Worm (Caenorhabditis elegans) whole organism, midembryonic: ENCODE results near the gene C33G3.6.

ENCODE experiments used
- T22C8.4 ChIP-seq: fragments of 200-800 bp; sonication (Bioruptor generic); IDR thresholded peaks from 2 replicates; pipeline ENCODE4 v1.3.6; 2022; ENCODE audit warnings: missing genetic modification characterization, missing compliant biosample characterization
- cog-1 ChIP-seq: sonication (generic microtip); optimal IDR thresholded peaks from 2 replicates; lab custom pipeline; 2016; ENCODE audit warnings: missing genetic modification characterization, missing compliant biosample characterization
- flt-1 ChIP-seq: fragments of 200-800 bp; sonication (Bioruptor generic); IDR thresholded peaks from 2 replicates; pipeline ENCODE4 v1.3.6; 2022; ENCODE audit warnings: missing genetic modification characterization, missing compliant biosample characterization
- klf-2 ChIP-seq: fragments of 200-800 bp; sonication (Bioruptor generic); conservative IDR thresholded peaks from 2 replicates; pipeline ENCODE4 v1.3.6; 2022; ENCODE audit warnings: missing genetic modification reagents, missing genetic modification characterization, missing compliant biosample characterization
- med-1 ChIP-seq: sonication (generic microtip); optimal IDR thresholded peaks from 2 replicates; lab custom pipeline; 2017; ENCODE audit warnings: missing genetic modification characterization, mild to moderate bottlenecking, missing compliant biosample characterization, antibody characterized with exemption, missing genetic modification reagents; ENCODE audit not compliant: insufficient read depth
- ref-1 ChIP-seq: fragments of 200-800 bp; sonication (Bioruptor generic); conservative IDR thresholded peaks from 2 replicates; pipeline ENCODE4 v1.3.6; 2022; ENCODE audit warnings: missing genetic modification reagents, missing genetic modification characterization, missing compliant biosample characterization
- tab-1 ChIP-seq: fragments of 200-800 bp; sonication (Bioruptor generic); IDR thresholded peaks from 2 replicates; pipeline ENCODE4 v1.3.6; 2022; ENCODE audit warnings: missing genetic modification characterization, missing compliant biosample characterization
- ztf-23 ChIP-seq: fragments of 200-800 bp; sonication (Bioruptor generic); IDR thresholded peaks from 2 replicates; pipeline ENCODE4 v1.3.6; 2022; ENCODE audit warnings: missing genetic modification reagents, missing genetic modification characterization, missing compliant biosample characterization
- ztf-29 ChIP-seq: fragments of 200-800 bp; sonication (Bioruptor generic); IDR thresholded peaks from 2 replicates; pipeline ENCODE4 v1.3.6; 2022; ENCODE audit warnings: missing genetic modification reagents, missing genetic modification characterization, missing compliant biosample characterization

Gene C33G3.6

ce11 chrX:14030524-14030923 is 53.6 kb downstream of the C33G3.6 start:
- TF ChIP-seq tab-1 (GFP tag; lab: Robert Waterston, UW) (no peak), cog-1 (tag; lab: Kevin White, UChicago) (no peak), ztf-23 (GFP tag; lab: Robert Waterston, UW) (no peak), T22C8.4 (no peak), med-1 (GFP tag; lab: Kevin White, UChicago) (no peak), ref-1 (GFP tag; lab: Robert Waterston, UW) (no peak), flt-1 (GFP tag; lab: Robert Waterston, UW) (no peak), ztf-29 (GFP tag; lab: Robert Waterston, UW) (no peak), klf-2 (GFP tag; lab: Robert Waterston, UW) (no peak)

DNA sequence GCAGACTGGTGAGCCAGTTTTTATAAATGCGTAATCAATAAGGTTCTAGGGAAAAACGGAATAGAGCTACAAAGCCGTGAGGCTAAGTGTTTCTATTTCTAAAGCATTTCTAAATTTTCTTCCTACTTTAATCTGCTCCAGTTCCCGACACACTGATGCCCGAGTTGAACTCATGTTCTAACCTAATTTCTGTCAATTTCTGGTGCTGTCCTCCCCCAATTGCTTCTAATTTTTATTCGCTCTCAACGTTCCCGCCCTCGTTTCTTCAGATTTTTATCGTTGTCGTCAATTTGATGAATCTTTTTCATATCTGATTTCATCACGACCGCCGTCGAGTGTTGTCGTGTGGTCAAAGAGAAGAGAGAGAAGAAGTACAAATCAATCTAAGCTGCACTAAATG is 54.3 kb downstream of the C33G3.6 start:
- TF ChIP-seq ztf-23 (GFP tag; lab: Robert Waterston, UW) (no peak), med-1 (GFP tag; lab: Kevin White, UChicago) (no peak), ztf-29 (GFP tag; lab: Robert Waterston, UW) (no peak), cog-1 (tag; lab: Kevin White, UChicago) (no peak), flt-1 (GFP tag; lab: Robert Waterston, UW) (no peak), ref-1 (GFP tag; lab: Robert Waterston, UW) (no peak), tab-1 (GFP tag; lab: Robert Waterston, UW) (no peak), klf-2 (GFP tag; lab: Robert Waterston, UW) (no peak), T22C8.4 (no peak)
